Fruit fly (Drosophila melanogaster) whole organism, wandering third instar larva: ENCODE measurements around the gene lgs.

Experiments
- Abd-B ChIP-seq: fragments of >200 bp; optimal IDR thresholded peaks from 2 replicates; lab custom pipeline; 2017; ENCODE audit warnings: missing biosample characterization, missing genetic modification characterization
- CG32264 ChIP-seq: fragments of 200-800 bp; sonication (Bioruptor generic); optimal IDR thresholded peaks from 2 replicates; lab custom pipeline; 2016; ENCODE audit warnings: missing biosample characterization, missing genetic modification characterization
- CrebA ChIP-seq: fragments of 200-800 bp; sonication (Bioruptor generic); optimal IDR thresholded peaks from 2 replicates; lab custom pipeline; 2016; ENCODE audit warnings: missing biosample characterization, mild to moderate bottlenecking, missing genetic modification characterization, borderline replicate concordance
- Dif ChIP-seq: fragments of 200-275, 200-300 bp; sonication (Bioruptor generic); optimal IDR thresholded peaks from 2 replicates; lab custom pipeline; 2018; ENCODE audit warnings: missing biosample characterization, missing genetic modification characterization; ENCODE audit not compliant: partially characterized antibody
- GATAd ChIP-seq: sonication (Bioruptor generic); optimal IDR thresholded peaks from 2 replicates; lab custom pipeline; 2016; ENCODE audit warnings: missing biosample characterization, missing genetic modification characterization
- HLH106 ChIP-seq: fragments of 200-800 bp; optimal IDR thresholded peaks from 3 replicates; lab custom pipeline; 2019; ENCODE audit warnings: missing biosample characterization, mild to moderate bottlenecking, missing genetic modification characterization, moderate library complexity
- Hnf4 ChIP-seq: fragments of 200-800 bp; sonication (Bioruptor generic); optimal IDR thresholded peaks from 2 replicates; lab custom pipeline; 2016; ENCODE audit warnings: missing biosample characterization, mild to moderate bottlenecking, missing genetic modification characterization
- Myc ChIP-seq: fragments of >200 bp; optimal IDR thresholded peaks from 2 replicates; lab custom pipeline; 2017
- OdsH ChIP-seq: fragments of 200-800 bp; sonication (Bioruptor generic); optimal IDR thresholded peaks from 2 replicates; lab custom pipeline; 2016; ENCODE audit warnings: missing biosample characterization, mild to moderate bottlenecking, missing genetic modification characterization
- Rel ChIP-seq, 2 experiments: fragments of 200-800 bp; sonication (Bioruptor generic) in 1 of 2; optimal IDR thresholded peaks; 2 replicates in 1 of 2; 3 replicates in 1 of 2; lab custom pipeline; 2016 to 2019; ENCODE audit warnings: mild to moderate bottlenecking in 2 of 2, missing biosample characterization in 2 of 2, missing genetic modification characterization in 2 of 2, moderate library complexity in 1 of 2
- Sp1 ChIP-seq: fragments of 200-800 bp; sonication (Bioruptor generic); optimal IDR thresholded peaks from 3 replicates; lab custom pipeline; 2019; ENCODE audit warnings: missing biosample characterization, mild to moderate bottlenecking, missing genetic modification characterization, moderate library complexity
- br ChIP-seq: fragments of 200-800 bp; sonication (Bioruptor generic); optimal IDR thresholded peaks from 2 replicates; lab custom pipeline; 2016; ENCODE audit warnings: missing biosample characterization, missing genetic modification characterization
- brk ChIP-seq: fragments of 200-800 bp; sonication (Bioruptor generic); optimal IDR thresholded peaks from 2 replicates; lab custom pipeline; 2016; ENCODE audit warnings: missing biosample characterization, mild to moderate bottlenecking, missing genetic modification characterization
- dl ChIP-seq, 2 experiments: fragments of 175-275, 200-275 bp in 1 of 2; fragments of 200-275 bp in 1 of 2; sonication (Bioruptor generic); optimal IDR thresholded peaks; lab custom pipeline; 2018; ENCODE audit warnings: mild to moderate bottlenecking in 2 of 2, missing biosample characterization in 2 of 2, missing genetic modification characterization in 2 of 2, moderate library complexity in 2 of 2; ENCODE audit not compliant: partially characterized antibody in 2 of 2, insufficient read depth in 1 of 2
- dmrt93B ChIP-seq: fragments of 200-800 bp; sonication (Bioruptor generic); optimal IDR thresholded peaks from 2 replicates; lab custom pipeline; 2018; ENCODE audit warnings: missing biosample characterization, mild to moderate bottlenecking, missing genetic modification characterization
- dsf ChIP-seq: sonication (Bioruptor generic); optimal IDR thresholded peaks from 2 replicates; lab custom pipeline; 2016; ENCODE audit warnings: missing biosample characterization, missing genetic modification characterization, borderline replicate concordance
- ey ChIP-seq: fragments of 200-800 bp; sonication (Bioruptor generic); optimal IDR thresholded peaks from 2 replicates; lab custom pipeline; 2016; ENCODE audit warnings: missing biosample characterization, missing genetic modification characterization
- foxo ChIP-seq, 2 experiments: fragments of 200-800 bp; sonication (Bioruptor generic); optimal IDR thresholded peaks; 2 replicates in 1 of 2; 3 replicates in 1 of 2; lab custom pipeline; 2016 to 2017; ENCODE audit warnings: missing biosample characterization in 2 of 2, missing genetic modification characterization in 2 of 2
- fru ChIP-seq: fragments of 200-800 bp; sonication (Bioruptor generic); optimal IDR thresholded peaks from 3 replicates; lab custom pipeline; 2016; ENCODE audit warnings: missing biosample characterization, mild to moderate bottlenecking, missing genetic modification characterization
- h ChIP-seq: fragments of 200-800 bp; sonication (Bioruptor generic); optimal IDR thresholded peaks from 3 replicates; lab custom pipeline; 2016; ENCODE audit warnings: missing biosample characterization, mild to moderate bottlenecking, missing genetic modification characterization
- jim ChIP-seq: fragments of 175-275, 200-325 bp; sonication (Bioruptor generic); optimal IDR thresholded peaks from 2 replicates; lab custom pipeline; 2016; ENCODE audit warnings: missing biosample characterization, mild to moderate bottlenecking, missing genetic modification characterization
- pan ChIP-seq: fragments of >200 bp; optimal IDR thresholded peaks from 2 replicates; lab custom pipeline; 2017
- psq ChIP-seq: fragments of 200-800 bp; sonication (Bioruptor generic); optimal IDR thresholded peaks from 3 replicates; lab custom pipeline; 2017; ENCODE audit warnings: missing biosample characterization, mild to moderate bottlenecking, missing genetic modification characterization, moderate library complexity
- rgr ChIP-seq: fragments of 200-800 bp; sonication (Bioruptor generic); optimal IDR thresholded peaks from 3 replicates; lab custom pipeline; 2016; ENCODE audit warnings: missing biosample characterization, mild to moderate bottlenecking, missing genetic modification characterization
- sage ChIP-seq: fragments of 200-800 bp; sonication (Bioruptor generic); optimal IDR thresholded peaks from 2 replicates; lab custom pipeline; 2016; ENCODE audit warnings: missing biosample characterization, mild to moderate bottlenecking, missing genetic modification characterization
- tai ChIP-seq: sonication (Bioruptor generic); optimal IDR thresholded peaks from 2 replicates; lab custom pipeline; 2016; ENCODE audit warnings: missing biosample characterization, missing genetic modification characterization
- usp ChIP-seq: fragments of >200 bp; optimal IDR thresholded peaks from 2 replicates; lab custom pipeline; 2017; ENCODE audit warnings: missing biosample characterization, missing genetic modification characterization
- woc ChIP-seq: sonication (Bioruptor generic); optimal IDR thresholded peaks from 2 replicates; lab custom pipeline; 2016; ENCODE audit warnings: missing biosample characterization, mild to moderate bottlenecking, missing genetic modification characterization

lgs gene

DNA sequence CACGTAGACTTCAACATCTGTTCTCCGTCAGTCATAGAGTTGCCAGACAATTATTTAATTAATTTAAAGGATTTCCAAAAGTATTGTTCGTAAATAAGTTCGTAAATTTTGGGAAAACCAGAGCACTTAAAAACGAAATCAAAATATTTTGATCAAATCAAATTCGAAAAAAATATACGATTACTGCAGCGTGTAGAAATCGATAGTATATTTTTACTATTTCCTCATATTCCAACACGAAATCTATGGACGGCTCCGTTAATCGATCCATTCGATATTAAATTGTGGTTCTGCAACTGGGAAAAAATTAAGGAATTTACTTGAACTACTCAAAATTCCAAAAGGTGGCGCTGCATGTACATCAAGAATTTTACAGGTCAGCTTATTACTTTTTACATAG is 42.7 kb upstream of the lgs start:
- TF ChIP-seq Hnf4 (GFP tag; lab: Kevin White, UChicago): peak; percentile 38
- TF ChIP-seq jim (GFP tag; lab: Kevin White, UChicago): no peak
- TF ChIP-seq foxo (GFP tag; optimal IDR thresholded peaks at IDR 0.05; lab: Kevin White, UChicago): peak in 1 of 2 experiments; percentile 59
- TF ChIP-seq br (GFP tag; lab: Kevin White, UChicago): peak; percentile 6
- peak; percentile 74 for TF ChIP-seq brk (GFP tag; lab: Kevin White, UChicago)
- TF ChIP-seq h (GFP tag; lab: Kevin White, UChicago): peak; percentile 34
- TF ChIP-seq ey (GFP tag; lab: Kevin White, UChicago): peak; percentile 28
- no peak for TF ChIP-seq Abd-B
- peak; percentile 4 for TF ChIP-seq dmrt93B (GFP tag; lab: Kevin White, UChicago)
- peak; percentile 12 for TF ChIP-seq CG32264 (GFP tag; lab: Kevin White, UChicago)
- TF ChIP-seq GATAd (GFP tag; lab: Kevin White, UChicago): no peak
- peak; percentile 57 for TF ChIP-seq rgr (GFP tag; lab: Kevin White, UChicago)
- peak; percentile 35 for TF ChIP-seq Sp1 (GFP tag; lab: Kevin White, UChicago)
- peak; percentile 36 for TF ChIP-seq HLH106
- TF ChIP-seq woc: peak; percentile 34
- no peak for TF ChIP-seq pan
- peak; percentile 10 for TF ChIP-seq OdsH (GFP tag; lab: Kevin White, UChicago)
- TF ChIP-seq sage (GFP tag; lab: Kevin White, UChicago): peak; percentile 5
- TF ChIP-seq fru (GFP tag; lab: Kevin White, UChicago): peak; percentile 72
- TF ChIP-seq CrebA: no peak
- TF ChIP-seq Rel (GFP tag; optimal IDR thresholded peaks at IDR 0.05; lab: Kevin White, UChicago): no peak
- no peak for TF ChIP-seq Rel (tag; optimal IDR thresholded peaks at IDR 0.05; lab: Kevin White, UChicago)
- TF ChIP-seq Myc (lab: Kevin White, UChicago): peak; percentile 73
- peak; percentile 13 for TF ChIP-seq dsf
- peak; percentile 62 for TF ChIP-seq tai (GFP tag; lab: Kevin White, UChicago)

DNA sequence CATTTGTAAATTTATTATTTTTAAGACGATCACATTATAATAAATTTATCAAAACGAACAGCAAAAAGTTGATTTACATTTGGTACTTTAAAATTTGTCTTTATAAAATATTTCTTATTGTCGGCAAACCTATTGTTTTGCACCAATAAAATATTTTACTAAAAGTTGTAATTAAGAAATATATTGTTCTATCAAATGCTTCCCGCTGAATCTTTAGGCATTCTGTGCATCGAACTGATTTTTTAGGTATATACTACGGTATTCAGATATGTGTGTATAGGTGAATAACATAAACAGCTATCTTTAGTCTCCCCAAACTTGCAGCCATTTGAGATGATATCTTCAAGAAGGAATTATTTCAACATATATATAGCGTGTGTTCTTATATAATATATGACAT is 42.1 kb upstream of the lgs start:
- TF ChIP-seq jim (GFP tag; lab: Kevin White, UChicago) (no peak), Hnf4 (GFP tag; lab: Kevin White, UChicago) (no peak), psq (GFP tag; lab: Kevin White, UChicago) (no peak)

DNA sequence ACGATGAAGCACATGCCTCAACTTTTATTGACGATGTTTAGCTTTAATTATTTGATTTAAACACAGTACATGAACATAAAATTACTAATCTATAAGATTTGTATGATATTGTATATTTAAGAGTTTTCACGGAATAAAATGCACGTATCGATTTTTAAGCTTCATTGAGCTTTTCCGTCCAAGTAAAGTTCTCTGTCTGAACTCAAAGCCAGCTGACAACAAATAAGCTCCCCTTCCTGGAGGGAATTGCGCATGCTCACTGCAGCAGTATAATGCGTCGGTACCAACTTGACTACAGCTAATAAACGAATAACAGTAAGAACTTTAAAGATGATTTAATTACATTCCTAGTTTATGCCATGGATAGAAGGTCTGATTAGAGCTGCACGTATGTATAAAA is 39.9 kb upstream of the lgs start:
- TF ChIP-seq usp (GFP tag; lab: Kevin White, UChicago): no peak
- no peak for TF ChIP-seq CG32264 (GFP tag; lab: Kevin White, UChicago)
- TF ChIP-seq dl (GFP tag; optimal IDR thresholded peaks at IDR 0.05; lab: Kevin White, UChicago; ENCODE audit: insufficient read depth in 1 of 2, partially characterized antibody in 2 of 2): no peak
- no peak for TF ChIP-seq psq (GFP tag; lab: Kevin White, UChicago)
- TF ChIP-seq Myc (lab: Kevin White, UChicago): no peak
- TF ChIP-seq Dif: no peak
- no peak for TF ChIP-seq brk (GFP tag; lab: Kevin White, UChicago)

DNA sequence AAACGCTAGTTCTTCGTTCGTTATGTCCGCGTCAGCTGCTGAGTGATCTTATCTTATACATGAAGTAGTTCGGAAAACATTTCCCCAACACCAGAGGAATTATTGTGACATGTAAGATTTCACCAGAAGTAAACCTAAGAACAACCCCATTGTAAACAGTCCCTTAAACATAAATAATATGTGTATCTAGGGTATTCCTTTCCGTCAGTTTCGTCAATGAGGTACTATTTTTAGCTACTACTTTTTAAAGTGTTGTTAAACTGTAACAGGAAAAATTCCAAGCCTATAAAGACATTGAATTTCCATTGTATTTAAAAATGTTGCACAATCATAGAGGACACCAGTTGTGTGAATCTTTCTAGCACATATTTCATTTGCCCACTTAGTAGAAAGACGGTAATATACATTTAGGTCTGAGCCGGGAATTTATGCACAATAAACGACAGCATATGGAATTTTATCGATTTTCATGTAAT is 39.0 kb upstream of the lgs start:
- peak; percentile 54 for TF ChIP-seq woc
- no peak for TF ChIP-seq dl (GFP tag; optimal IDR thresholded peaks at IDR 0.05; lab: Kevin White, UChicago; ENCODE audit: insufficient read depth in 1 of 2, partially characterized antibody in 2 of 2)
- peak; percentile 19 for TF ChIP-seq ey (GFP tag; lab: Kevin White, UChicago)
- TF ChIP-seq fru (GFP tag; lab: Kevin White, UChicago): no peak

dm6 chr4:481739-482138 is 38.0 kb upstream of the lgs start:
- TF ChIP-seq tai (GFP tag; lab: Kevin White, UChicago): peak; percentile 1
- no peak for TF ChIP-seq Rel (GFP tag; optimal IDR thresholded peaks at IDR 0.05; lab: Kevin White, UChicago)
- no peak for TF ChIP-seq Rel (tag; optimal IDR thresholded peaks at IDR 0.05; lab: Kevin White, UChicago)
- TF ChIP-seq dsf: peak; percentile 7
- TF ChIP-seq br (GFP tag; lab: Kevin White, UChicago): no peak
- no peak for TF ChIP-seq foxo (GFP tag; optimal IDR thresholded peaks at IDR 0.05; lab: Kevin White, UChicago)
- no peak for TF ChIP-seq Hnf4 (GFP tag; lab: Kevin White, UChicago)
- TF ChIP-seq, all 38 proteins: peak for 2
